Worm (Caenorhabditis elegans) whole organism, mixed stage, embryonic: ENCODE results near the gene sre-52.

Source experiments
- blmp-1 ChIP-seq: fragments of 150-350 bp; optimal IDR thresholded peaks from 2 replicates; lab custom pipeline; 2014; ENCODE audit warnings: missing biosample characterization, missing genetic modification characterization
- cnd-1 ChIP-seq: fragments of 200-800 bp; sonication (Bioruptor generic); optimal IDR thresholded peaks from 2 replicates; lab custom pipeline; 2018; ENCODE audit warnings: mild to moderate bottlenecking, missing genetic modification characterization, missing compliant biosample characterization
- elt-3 ChIP-seq: fragments of 150-350 bp; optimal IDR thresholded peaks from 2 replicates; lab custom pipeline; 2014; ENCODE audit warnings: missing biosample characterization, missing genetic modification characterization
- lin-13 ChIP-seq: fragments of 150-350 bp; optimal IDR thresholded peaks from 2 replicates; lab custom pipeline; 2014; ENCODE audit warnings: missing biosample characterization, missing genetic modification characterization
- lsy-2 ChIP-seq: fragments of 150-350 bp; optimal IDR thresholded peaks from 2 replicates; lab custom pipeline; 2014; ENCODE audit warnings: missing biosample characterization, missing genetic modification characterization
- nhr-12 ChIP-seq: fragments of 150-350 bp; optimal IDR thresholded peaks from 2 replicates; lab custom pipeline; 2014; ENCODE audit warnings: missing biosample characterization, missing genetic modification characterization
- pha-4 ChIP-seq: fragments of 150-350 bp; optimal IDR thresholded peaks from 2 replicates; lab custom pipeline; 2018; ENCODE audit warnings: missing biosample characterization, missing genetic modification reagents, missing genetic modification characterization
- sptf-1 ChIP-seq: sonication (generic microtip); optimal IDR thresholded peaks from 2 replicates; lab custom pipeline; 2017; ENCODE audit warnings: mild to moderate bottlenecking, missing genetic modification characterization, moderate library complexity, missing compliant biosample characterization
- unc-62 ChIP-seq: fragments of 150-350 bp; optimal IDR thresholded peaks from 2 replicates; lab custom pipeline; 2014; ENCODE audit warnings: missing biosample characterization, missing genetic modification reagents, missing genetic modification characterization

DNA sequence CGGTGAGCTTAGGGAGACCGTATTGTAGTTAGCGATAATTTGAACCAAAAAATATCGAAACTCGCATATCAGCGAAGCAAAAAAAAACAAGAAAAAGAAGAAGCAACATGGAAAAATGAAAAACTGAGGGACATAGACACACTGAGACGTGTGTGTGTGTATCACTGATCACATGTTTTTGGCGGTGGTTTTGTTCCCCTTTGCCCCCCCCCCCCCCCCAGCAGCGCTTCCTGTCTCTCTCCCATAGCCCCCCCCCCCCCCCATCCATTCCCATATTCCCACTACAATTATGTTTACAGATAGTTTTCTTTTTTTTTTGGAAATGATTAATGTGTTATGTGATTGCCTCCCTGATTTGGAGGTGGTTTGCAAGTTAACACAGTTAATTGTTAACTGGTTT, 33.7 kb downstream of the sre-52 start:
- TF ChIP-seq nhr-12 (tag; lab: Kevin White, UChicago) (no peak), elt-3 (tag; lab: Kevin White, UChicago) (no peak), lsy-2 (no peak), sptf-1 (tag; lab: Kevin White, UChicago) (no peak), lin-13 (tag; lab: Kevin White, UChicago) (no peak), unc-62 (GFP tag; lab: Kevin White, UChicago) (no peak), pha-4 (tag; lab: Kevin White, UChicago) (no peak), cnd-1 (tag; lab: Kevin White, UChicago) (no peak), blmp-1 (tag; lab: Kevin White, UChicago) (no peak)
